Worm (Caenorhabditis elegans) whole organism, late embryonic: ENCODE measurements around the gene Y49F6B.20.

Experiments used
- T23F11.4 ChIP-seq: fragments of 200-800 bp; sonication (Bioruptor generic); optimal IDR thresholded peaks from 2 replicates; lab custom pipeline; 2018; ENCODE audit warnings: mild to moderate bottlenecking, missing genetic modification characterization, missing compliant biosample characterization
- ahr-1 ChIP-seq: sonication (generic microtip); optimal IDR thresholded peaks from 2 replicates; lab custom pipeline; 2016; ENCODE audit warnings: missing genetic modification characterization, missing compliant biosample characterization
- ama-1 ChIP-seq: fragments of 150-350 bp; optimal IDR thresholded peaks from 2 replicates; lab custom pipeline; 2014
- ceh-6 ChIP-seq: fragments of 200-800 bp; sonication (Bioruptor generic); optimal IDR thresholded peaks from 2 replicates; lab custom pipeline; 2018; ENCODE audit warnings: mild to moderate bottlenecking, missing genetic modification characterization, missing compliant biosample characterization
- dve-1 ChIP-seq: sonication (generic microtip); optimal IDR thresholded peaks from 2 replicates; lab custom pipeline; 2017; ENCODE audit warnings: antibody characterized with exemption, mild to moderate bottlenecking, missing genetic modification characterization, missing compliant biosample characterization
- nhr-11 ChIP-seq: fragments of 150-350 bp; optimal IDR thresholded peaks from 2 replicates; lab custom pipeline; 2014; ENCODE audit warnings: missing biosample characterization, missing genetic modification characterization
- pqm-1 ChIP-seq: sonication (generic microtip); optimal IDR thresholded peaks from 2 replicates; lab custom pipeline; 2016; ENCODE audit warnings: missing genetic modification characterization, missing compliant biosample characterization
- rnt-1 ChIP-seq: sonication (generic microtip); optimal IDR thresholded peaks from 2 replicates; lab custom pipeline; 2016; ENCODE audit warnings: missing genetic modification characterization, missing compliant biosample characterization
- unc-55 ChIP-seq: sonication (generic microtip); optimal IDR thresholded peaks from 2 replicates; lab custom pipeline; 2017; ENCODE audit warnings: missing biosample characterization, missing genetic modification reagents, missing genetic modification characterization

- TF ChIP-seq ceh-6 (GFP tag; lab: Kevin White, UChicago) (no peak), ama-1 (lab: Kevin White, UChicago) (no peak), nhr-11 (tag; lab: Kevin White, UChicago) (no peak), T23F11.4 (no peak), dve-1 (tag; lab: Kevin White, UChicago) (no peak), unc-55 (GFP tag; lab: Kevin White, UChicago) (no peak), ahr-1 (tag; lab: Kevin White, UChicago) (no peak), rnt-1 (tag; lab: Kevin White, UChicago) (no peak), pqm-1 (tag; lab: Kevin White, UChicago) (no peak)
Observed at ce11 chrII:3444280-3444679, 26.2 kb downstream of the Y49F6B.20 start, which contains the start of gene C16C8.4.
